Fruit fly (Drosophila melanogaster) whole organism, wandering third instar larva: ENCODE results near the gene CG12708.

Experiments used
- Abd-B ChIP-seq: fragments of >200 bp; optimal IDR thresholded peaks from 2 replicates; lab custom pipeline; 2017; ENCODE audit warnings: missing biosample characterization, missing genetic modification characterization
- CG32264 ChIP-seq: fragments of 200-800 bp; sonication (Bioruptor generic); optimal IDR thresholded peaks from 2 replicates; lab custom pipeline; 2016; ENCODE audit warnings: missing biosample characterization, missing genetic modification characterization
- CG9705 ChIP-seq: fragments of 200-800 bp; sonication (Bioruptor generic); optimal IDR thresholded peaks from 2 replicates; lab custom pipeline; 2018; ENCODE audit warnings: missing biosample characterization, mild to moderate bottlenecking, missing genetic modification characterization
- CrebA ChIP-seq: fragments of 200-800 bp; sonication (Bioruptor generic); optimal IDR thresholded peaks from 2 replicates; lab custom pipeline; 2016; ENCODE audit warnings: missing biosample characterization, mild to moderate bottlenecking, missing genetic modification characterization, borderline replicate concordance
- Dif ChIP-seq: fragments of 200-275, 200-300 bp; sonication (Bioruptor generic); optimal IDR thresholded peaks from 2 replicates; lab custom pipeline; 2018; ENCODE audit warnings: missing biosample characterization, missing genetic modification characterization; ENCODE audit not compliant: partially characterized antibody
- GATAd ChIP-seq: sonication (Bioruptor generic); optimal IDR thresholded peaks from 2 replicates; lab custom pipeline; 2016; ENCODE audit warnings: missing biosample characterization, missing genetic modification characterization
- HLH106 ChIP-seq: fragments of 200-800 bp; optimal IDR thresholded peaks from 3 replicates; lab custom pipeline; 2019; ENCODE audit warnings: missing biosample characterization, mild to moderate bottlenecking, missing genetic modification characterization, moderate library complexity
- Hnf4 ChIP-seq: fragments of 200-800 bp; sonication (Bioruptor generic); optimal IDR thresholded peaks from 2 replicates; lab custom pipeline; 2016; ENCODE audit warnings: missing biosample characterization, mild to moderate bottlenecking, missing genetic modification characterization
- Hr78 ChIP-seq: fragments of >200 bp; optimal IDR thresholded peaks from 2 replicates; lab custom pipeline; 2017; ENCODE audit warnings: missing biosample characterization, missing genetic modification characterization
- Hr83 ChIP-seq: fragments of 200-300 bp; sonication (Bioruptor generic); optimal IDR thresholded peaks from 2 replicates; lab custom pipeline; 2016; ENCODE audit warnings: missing biosample characterization, mild to moderate bottlenecking, missing genetic modification characterization, moderate library complexity; ENCODE audit not compliant: poor library complexity, severe bottlenecking
- Jra ChIP-seq: sonication (Bioruptor generic); optimal IDR thresholded peaks from 2 replicates; lab custom pipeline; 2016; ENCODE audit warnings: missing biosample characterization, missing genetic modification characterization
- Mio ChIP-seq: sonication (Bioruptor generic); optimal IDR thresholded peaks from 2 replicates; lab custom pipeline; 2016; ENCODE audit warnings: missing biosample characterization, missing genetic modification characterization
- Myc ChIP-seq: fragments of >200 bp; optimal IDR thresholded peaks from 2 replicates; lab custom pipeline; 2017
- N ChIP-seq: fragments of >200 bp; optimal IDR thresholded peaks from 2 replicates; lab custom pipeline; 2018; ENCODE audit warnings: missing biosample characterization, missing external identifiers, missing genetic modification characterization
- OdsH ChIP-seq: fragments of 200-800 bp; sonication (Bioruptor generic); optimal IDR thresholded peaks from 2 replicates; lab custom pipeline; 2016; ENCODE audit warnings: missing biosample characterization, mild to moderate bottlenecking, missing genetic modification characterization
- Rel ChIP-seq, 2 experiments: fragments of 200-800 bp; sonication (Bioruptor generic) in 1 of 2; optimal IDR thresholded peaks; 2 replicates in 1 of 2; 3 replicates in 1 of 2; lab custom pipeline; 2016 to 2019; ENCODE audit warnings: mild to moderate bottlenecking in 2 of 2, missing biosample characterization in 2 of 2, missing genetic modification characterization in 2 of 2, moderate library complexity in 1 of 2
- Sp1 ChIP-seq: fragments of 200-800 bp; sonication (Bioruptor generic); optimal IDR thresholded peaks from 3 replicates; lab custom pipeline; 2019; ENCODE audit warnings: missing biosample characterization, mild to moderate bottlenecking, missing genetic modification characterization, moderate library complexity
- br ChIP-seq: fragments of 200-800 bp; sonication (Bioruptor generic); optimal IDR thresholded peaks from 2 replicates; lab custom pipeline; 2016; ENCODE audit warnings: missing biosample characterization, missing genetic modification characterization
- brk ChIP-seq: fragments of 200-800 bp; sonication (Bioruptor generic); optimal IDR thresholded peaks from 2 replicates; lab custom pipeline; 2016; ENCODE audit warnings: missing biosample characterization, mild to moderate bottlenecking, missing genetic modification characterization
- dmrt93B ChIP-seq: fragments of 200-800 bp; sonication (Bioruptor generic); optimal IDR thresholded peaks from 2 replicates; lab custom pipeline; 2018; ENCODE audit warnings: missing biosample characterization, mild to moderate bottlenecking, missing genetic modification characterization
- dsf ChIP-seq: sonication (Bioruptor generic); optimal IDR thresholded peaks from 2 replicates; lab custom pipeline; 2016; ENCODE audit warnings: missing biosample characterization, missing genetic modification characterization, borderline replicate concordance
- ey ChIP-seq: fragments of 200-800 bp; sonication (Bioruptor generic); optimal IDR thresholded peaks from 2 replicates; lab custom pipeline; 2016; ENCODE audit warnings: missing biosample characterization, missing genetic modification characterization
- foxo ChIP-seq, 2 experiments: fragments of 200-800 bp; sonication (Bioruptor generic); optimal IDR thresholded peaks; 2 replicates in 1 of 2; 3 replicates in 1 of 2; lab custom pipeline; 2016 to 2017; ENCODE audit warnings: missing biosample characterization in 2 of 2, missing genetic modification characterization in 2 of 2
- fru ChIP-seq: fragments of 200-800 bp; sonication (Bioruptor generic); optimal IDR thresholded peaks from 3 replicates; lab custom pipeline; 2016; ENCODE audit warnings: missing biosample characterization, mild to moderate bottlenecking, missing genetic modification characterization
- h ChIP-seq: fragments of 200-800 bp; sonication (Bioruptor generic); optimal IDR thresholded peaks from 3 replicates; lab custom pipeline; 2016; ENCODE audit warnings: missing biosample characterization, mild to moderate bottlenecking, missing genetic modification characterization
- jim ChIP-seq: fragments of 175-275, 200-325 bp; sonication (Bioruptor generic); optimal IDR thresholded peaks from 2 replicates; lab custom pipeline; 2016; ENCODE audit warnings: missing biosample characterization, mild to moderate bottlenecking, missing genetic modification characterization
- lola ChIP-seq: fragments of >200 bp; optimal IDR thresholded peaks from 2 replicates; lab custom pipeline; 2017; ENCODE audit warnings: missing biosample characterization, missing genetic modification characterization
- pan ChIP-seq: fragments of >200 bp; optimal IDR thresholded peaks from 2 replicates; lab custom pipeline; 2017
- psq ChIP-seq: fragments of 200-800 bp; sonication (Bioruptor generic); optimal IDR thresholded peaks from 3 replicates; lab custom pipeline; 2017; ENCODE audit warnings: missing biosample characterization, mild to moderate bottlenecking, missing genetic modification characterization, moderate library complexity
- rgr ChIP-seq: fragments of 200-800 bp; sonication (Bioruptor generic); optimal IDR thresholded peaks from 3 replicates; lab custom pipeline; 2016; ENCODE audit warnings: missing biosample characterization, mild to moderate bottlenecking, missing genetic modification characterization
- sage ChIP-seq: fragments of 200-800 bp; sonication (Bioruptor generic); optimal IDR thresholded peaks from 2 replicates; lab custom pipeline; 2016; ENCODE audit warnings: missing biosample characterization, mild to moderate bottlenecking, missing genetic modification characterization
- sv ChIP-seq: fragments of 200-800 bp; sonication (Bioruptor generic); optimal IDR thresholded peaks from 3 replicates; lab custom pipeline; 2016; ENCODE audit warnings: missing biosample characterization, missing genetic modification characterization
- tai ChIP-seq: sonication (Bioruptor generic); optimal IDR thresholded peaks from 2 replicates; lab custom pipeline; 2016; ENCODE audit warnings: missing biosample characterization, missing genetic modification characterization
- usp ChIP-seq: fragments of >200 bp; optimal IDR thresholded peaks from 2 replicates; lab custom pipeline; 2017; ENCODE audit warnings: missing biosample characterization, missing genetic modification characterization
- woc ChIP-seq: sonication (Bioruptor generic); optimal IDR thresholded peaks from 2 replicates; lab custom pipeline; 2016; ENCODE audit warnings: missing biosample characterization, mild to moderate bottlenecking, missing genetic modification characterization

CG12708 gene

DNA sequence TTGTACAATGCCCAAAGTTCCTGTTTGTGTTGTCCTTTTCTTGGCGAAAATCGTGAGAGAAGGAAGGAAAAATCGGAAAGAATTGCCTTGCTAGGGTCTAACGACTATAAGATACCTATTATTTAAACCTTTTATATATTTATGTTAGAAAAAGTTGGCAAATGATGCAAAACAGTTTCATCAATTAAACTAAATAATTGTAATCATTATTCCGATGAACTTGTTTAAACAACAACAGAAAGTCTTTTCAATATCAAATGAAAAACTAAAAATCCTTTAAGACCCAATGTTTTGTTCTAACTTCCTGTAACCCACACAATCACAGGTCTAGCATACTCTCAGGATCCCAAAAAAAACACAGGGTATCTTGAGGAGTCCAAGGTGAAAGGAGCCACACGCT lies 939 bp upstream of the CG12708 start:
- TF ChIP-seq CrebA (GFP tag; lab: Kevin White, UChicago) = no peak

DNA sequence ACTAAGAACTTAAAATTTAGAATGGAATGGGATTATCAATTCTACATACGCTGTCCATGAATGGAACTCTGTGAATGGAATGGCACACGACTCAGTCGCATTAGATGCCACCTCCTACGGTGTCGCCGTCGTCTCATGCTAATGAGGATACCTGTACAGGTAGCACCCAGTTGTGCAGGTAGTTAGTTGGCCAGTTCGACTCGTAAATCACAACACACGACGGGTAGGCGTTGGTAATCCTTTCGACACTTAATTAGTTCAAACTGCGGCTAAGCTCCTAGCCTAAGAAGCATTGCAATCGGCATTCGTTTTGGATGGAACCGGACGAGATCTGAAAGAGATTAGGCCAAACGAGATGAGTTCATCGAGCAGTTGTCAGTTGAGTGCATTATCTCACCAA lies 9.1 kb downstream of the CG12708 start:
- TF ChIP-seq N (GFP tag; lab: Kevin White, UChicago) (no peak), rgr (GFP tag; lab: Kevin White, UChicago) (no peak), GATAd (no peak), OdsH (GFP tag; lab: Kevin White, UChicago) (no peak), CrebA (GFP tag; lab: Kevin White, UChicago) (no peak), foxo (GFP tag; optimal IDR thresholded peaks at IDR 0.05; lab: Kevin White, UChicago) (no peak), brk (GFP tag; lab: Kevin White, UChicago) (no peak), br (GFP tag; lab: Kevin White, UChicago) (no peak), psq (GFP tag; lab: Kevin White, UChicago) (no peak), pan (lab: Kevin White, UChicago) (no peak), Myc (lab: Kevin White, UChicago) (no peak), lola (GFP tag; lab: Kevin White, UChicago) (no peak), Mio (GFP tag; lab: Kevin White, UChicago) (no peak), sv (GFP tag; lab: Kevin White, UChicago) (no peak), Hnf4 (GFP tag; lab: Kevin White, UChicago) (no peak)

DNA sequence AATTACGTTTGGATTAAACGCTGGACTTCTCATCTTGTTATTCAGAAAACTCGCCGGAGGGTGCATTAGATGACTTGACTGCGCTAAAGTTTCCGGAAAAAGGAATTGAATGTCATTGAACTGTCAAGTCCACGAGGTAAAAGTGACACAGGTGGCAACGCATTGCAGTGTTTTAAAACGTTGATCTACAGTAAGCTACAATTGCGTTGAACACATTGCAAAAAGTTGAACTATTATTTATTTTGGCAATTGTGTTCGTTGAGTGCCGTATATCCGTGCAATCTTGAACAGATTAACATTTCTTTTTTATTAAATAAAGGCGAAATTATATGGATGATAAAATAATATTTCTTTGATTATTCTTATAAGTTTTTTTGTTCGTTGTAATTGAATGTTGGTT lies 13.5 kb downstream of the CG12708 start, which contains the start of gene CG15599:
Gene CG15599, minus strand, starts transcription at position 101 of the 400 bp plus-strand sequence.
- no peak for TF ChIP-seq woc (GFP tag; lab: Kevin White, UChicago)
- TF ChIP-seq tai (GFP tag; lab: Kevin White, UChicago) = no peak
- TF ChIP-seq h = no peak
- no peak for TF ChIP-seq Jra (GFP tag; lab: Kevin White, UChicago)

DNA sequence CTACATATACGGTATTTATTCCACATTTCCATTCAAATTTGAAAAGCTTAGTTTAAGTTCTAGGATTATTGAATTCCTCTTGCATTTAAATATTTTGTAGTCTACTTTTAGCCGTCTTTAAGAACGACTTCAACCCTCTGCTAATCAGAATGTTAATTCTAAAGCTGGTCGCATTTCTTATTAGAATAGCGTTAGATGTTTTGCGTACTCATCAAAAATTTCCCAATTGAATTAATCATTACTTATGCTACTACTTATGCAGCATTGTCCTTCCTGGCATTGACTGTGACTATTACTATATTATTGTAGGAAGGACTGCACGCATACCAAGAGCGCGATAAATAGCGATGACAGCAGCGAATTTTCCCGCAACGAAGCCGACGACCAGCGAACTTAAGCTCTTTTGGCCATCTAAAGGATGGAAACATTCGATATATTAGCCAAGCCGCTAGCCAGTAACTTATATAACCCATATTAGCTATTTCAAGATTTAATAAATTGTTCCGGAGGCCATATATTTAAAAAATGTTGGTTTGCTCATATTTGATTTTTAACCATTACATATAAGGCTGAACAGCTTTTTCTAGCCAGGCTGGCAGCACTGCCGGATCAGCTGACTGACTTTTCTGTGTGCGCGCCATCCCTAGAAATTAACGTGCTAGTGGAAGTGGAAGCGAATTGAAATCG lies 21.7 kb downstream of the CG12708 start, which contains the start of gene CG8128:
Gene CG8128, plus strand, starts transcription at position 641 of the 687 bp plus-strand sequence.
- no peak for TF ChIP-seq Jra (GFP tag; lab: Kevin White, UChicago)
- peak; percentile 55 for TF ChIP-seq woc (GFP tag; lab: Kevin White, UChicago)
- TF ChIP-seq N (GFP tag; lab: Kevin White, UChicago) = no peak
- TF ChIP-seq Myc (lab: Kevin White, UChicago) = peak; percentile 93
- no peak for TF ChIP-seq Mio (GFP tag; lab: Kevin White, UChicago)
- no peak for TF ChIP-seq GATAd
- no peak for TF ChIP-seq dsf (GFP tag; lab: Kevin White, UChicago)
- TF ChIP-seq jim = no peak
- no peak for TF ChIP-seq fru
- no peak for TF ChIP-seq br (GFP tag; lab: Kevin White, UChicago)
- no peak for TF ChIP-seq rgr (GFP tag; lab: Kevin White, UChicago)
- no peak for TF ChIP-seq sv (GFP tag; lab: Kevin White, UChicago)
- TF ChIP-seq foxo (GFP tag; optimal IDR thresholded peaks at IDR 0.05; lab: Kevin White, UChicago) = no peak
- no peak for TF ChIP-seq brk (GFP tag; lab: Kevin White, UChicago)
- TF ChIP-seq usp = no peak
- TF ChIP-seq Dif = no peak
- TF ChIP-seq ey (GFP tag; lab: Kevin White, UChicago) = peak; percentile 14
- TF ChIP-seq pan (lab: Kevin White, UChicago) = no peak
- no peak for TF ChIP-seq CG9705 (GFP tag; lab: Kevin White, UChicago)
- no peak for TF ChIP-seq psq (GFP tag; lab: Kevin White, UChicago)
- no peak for TF ChIP-seq Sp1 (GFP tag; lab: Kevin White, UChicago)
- TF ChIP-seq CrebA (GFP tag; lab: Kevin White, UChicago) = no peak
- no peak for TF ChIP-seq Hnf4 (GFP tag; lab: Kevin White, UChicago)
- peak; percentile 31 for TF ChIP-seq HLH106 (tag; lab: Kevin White, UChicago)
- TF ChIP-seq tai (GFP tag; lab: Kevin White, UChicago) = no peak
- TF ChIP-seq, all 38 proteins: peak for 4

DNA sequence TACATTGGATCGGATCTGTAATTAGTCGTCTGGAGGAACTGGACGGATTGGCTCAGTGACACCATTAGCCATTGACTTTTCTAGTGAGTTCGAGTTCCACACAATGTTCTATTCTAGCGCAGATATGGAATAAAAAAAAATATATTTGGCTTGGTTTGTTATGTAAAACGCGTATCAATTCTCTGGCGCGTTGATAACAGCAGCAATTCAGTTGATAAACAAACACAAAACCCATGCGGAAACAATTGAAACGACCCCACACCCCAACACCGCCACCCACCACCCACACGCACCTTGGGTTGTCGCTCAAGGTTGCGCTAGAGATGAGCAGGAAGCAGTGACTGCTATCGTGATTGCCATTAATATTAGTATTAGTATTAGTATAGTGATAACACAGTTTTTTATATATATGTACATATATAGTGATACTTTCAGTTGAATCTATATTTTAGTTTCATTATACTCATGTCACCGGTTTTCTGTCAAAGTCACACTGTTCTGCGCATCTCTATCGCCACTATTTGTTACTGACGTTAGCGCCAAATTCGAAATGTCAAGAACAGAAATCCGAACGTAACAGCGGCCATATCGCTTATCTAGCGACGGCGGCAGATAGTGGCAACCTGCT lies 22.4 kb downstream of the CG12708 start:
- TF ChIP-seq Sp1 (GFP tag; lab: Kevin White, UChicago) (peak; percentile 88), jim (no peak), lola (GFP tag; lab: Kevin White, UChicago) (no peak), tai (GFP tag; lab: Kevin White, UChicago) (no peak), usp (no peak), woc (GFP tag; lab: Kevin White, UChicago) (peak; percentile 33), CG32264 (peak; percentile 20), HLH106 (tag; lab: Kevin White, UChicago) (peak; percentile 88), CrebA (GFP tag; lab: Kevin White, UChicago) (no peak), dmrt93B (GFP tag; lab: Kevin White, UChicago) (peak; percentile 85), Hr83 (no peak), Abd-B (GFP tag; lab: Kevin White, UChicago) (no peak), ey (GFP tag; lab: Kevin White, UChicago) (peak; percentile 61), GATAd (no peak), N (GFP tag; lab: Kevin White, UChicago) (no peak), sv (GFP tag; lab: Kevin White, UChicago) (peak; percentile 77), dsf (GFP tag; lab: Kevin White, UChicago) (no peak), Mio (GFP tag; lab: Kevin White, UChicago) (no peak), Hr78 (GFP tag; lab: Kevin White, UChicago) (no peak), Jra (GFP tag; lab: Kevin White, UChicago) (peak; percentile 49), Rel (GFP tag; optimal IDR thresholded peaks at IDR 0.05; lab: Kevin White, UChicago) (peak; percentile 69), Rel (tag; optimal IDR thresholded peaks at IDR 0.05; lab: Kevin White, UChicago) (peak; percentile 43), sage (GFP tag; lab: Kevin White, UChicago) (peak; percentile 74), Hnf4 (GFP tag; lab: Kevin White, UChicago) (peak; percentile 71), fru (peak; percentile 87)
